Worm (Caenorhabditis elegans) whole organism, L4 larva: Measurements from ENCODE around the gene tbb-2.

Experiments
- D1046.2 ChIP-seq: fragments of 200-800 bp; sonication (Bioruptor generic); IDR thresholded peaks from 2 replicates; pipeline ENCODE4 v1.3.6; 2022; ENCODE audit warnings: missing genetic modification characterization, missing compliant biosample characterization
- F10B5.3 ChIP-seq: sonication (generic microtip); optimal IDR thresholded peaks from 2 replicates; lab custom pipeline; 2016; ENCODE audit warnings: mild to moderate bottlenecking, missing genetic modification characterization, missing compliant biosample characterization
- F44E2.7 ChIP-seq: fragments of 200-800 bp; sonication (Bioruptor generic); IDR thresholded peaks from 2 replicates; pipeline ENCODE4 v2.1.2; 2022; ENCODE audit warnings: missing genetic modification characterization, missing compliant biosample characterization
- F49E8.2 ChIP-seq: sonication (generic microtip); optimal IDR thresholded peaks from 2 replicates; lab custom pipeline; 2016; ENCODE audit warnings: missing compliant biosample characterization, mild to moderate bottlenecking, missing genetic modification characterization, borderline replicate concordance
- T20F7.1 ChIP-seq: fragments of 200-800 bp; sonication (Bioruptor generic); optimal IDR thresholded peaks from 2 replicates; lab custom pipeline; 2018; ENCODE audit warnings: mild to moderate bottlenecking, missing genetic modification characterization, missing compliant biosample characterization
- Y5F2A.4 ChIP-seq: fragments of 200-800 bp; sonication (Bioruptor generic); optimal IDR thresholded peaks from 2 replicates; lab custom pipeline; 2018; ENCODE audit warnings: mild to moderate bottlenecking, missing genetic modification characterization, missing compliant biosample characterization
- arid-1 ChIP-seq: fragments of 200-800 bp; sonication (Bioruptor generic); conservative IDR thresholded peaks from 2 replicates; pipeline ENCODE4 v1.3.6; 2022; ENCODE audit warnings: missing genetic modification reagents, missing genetic modification characterization, missing compliant biosample characterization
- attf-4 ChIP-seq: sonication (generic microtip); optimal IDR thresholded peaks from 3 replicates; lab custom pipeline; 2017; ENCODE audit warnings: missing biosample characterization, missing genetic modification characterization
- ceh-82 ChIP-seq: sonication (generic microtip); optimal IDR thresholded peaks from 2 replicates; lab custom pipeline; 2017; ENCODE audit warnings: missing biosample characterization, missing genetic modification characterization
- daf-12 ChIP-seq: fragments of 150-350 bp; optimal IDR thresholded peaks from 2 replicates; lab custom pipeline; 2014; ENCODE audit warnings: missing biosample characterization, missing genetic modification reagents, missing genetic modification characterization
- daf-16 ChIP-seq, 3 experiments: sonication (generic microtip); optimal IDR thresholded peaks; 2 replicates each; lab custom pipeline; 2016 to 2017; ENCODE audit warnings: missing genetic modification characterization in 3 of 3, missing genetic modification reagents in 3 of 3, mild to moderate bottlenecking in 2 of 3, missing compliant biosample characterization in 2 of 3, missing biosample characterization in 1 of 3, moderate library complexity in 1 of 3
- daf-19 ChIP-seq: fragments of 200-800 bp; sonication (Bioruptor generic); conservative IDR thresholded peaks from 2 replicates; pipeline ENCODE4 v1.3.6; 2022; ENCODE audit warnings: missing genetic modification characterization, missing compliant biosample characterization
- dmd-6 ChIP-seq: fragments of 200-800 bp; sonication (Bioruptor generic); IDR thresholded peaks from 2 replicates; pipeline ENCODE4 v1.3.6; 2022; ENCODE audit warnings: missing genetic modification reagents, missing genetic modification characterization, missing compliant biosample characterization
- dmd-9 ChIP-seq: fragments of 200-800 bp; sonication (Bioruptor generic); IDR thresholded peaks from 2 replicates; pipeline ENCODE4 v1.3.6; 2022; ENCODE audit warnings: missing genetic modification reagents, missing genetic modification characterization, missing compliant biosample characterization
- dpl-1 ChIP-seq: fragments of 150-350 bp; optimal IDR thresholded peaks from 2 replicates; lab custom pipeline; 2014; ENCODE audit warnings: missing biosample characterization, missing genetic modification reagents, missing genetic modification characterization
- duxl-1 ChIP-seq: sonication (generic microtip); optimal IDR thresholded peaks from 2 replicates; lab custom pipeline; 2016; ENCODE audit warnings: mild to moderate bottlenecking, missing genetic modification characterization, moderate library complexity, missing compliant biosample characterization; ENCODE audit not compliant: poor library complexity
- egl-43 ChIP-seq: fragments of 200-800 bp; sonication (Bioruptor generic); IDR thresholded peaks from 2 replicates; pipeline ENCODE4 v1.3.6; 2022; ENCODE audit warnings: missing genetic modification reagents, missing genetic modification characterization, missing compliant biosample characterization
- fos-1 ChIP-seq: fragments of 150-350 bp; optimal IDR thresholded peaks from 2 replicates; lab custom pipeline; 2014; ENCODE audit warnings: missing biosample characterization, missing genetic modification characterization
- hlh-11 ChIP-seq: fragments of 200-800 bp; sonication (Bioruptor generic); optimal IDR thresholded peaks from 2 replicates; lab custom pipeline; 2018; ENCODE audit warnings: mild to moderate bottlenecking, missing genetic modification characterization, missing compliant biosample characterization
- hlh-30 ChIP-seq: sonication (generic microtip); optimal IDR thresholded peaks from 2 replicates; lab custom pipeline; 2017; ENCODE audit warnings: antibody characterized with exemption, mild to moderate bottlenecking, missing genetic modification characterization, missing compliant biosample characterization; ENCODE audit not compliant: insufficient read depth
- hmg-1.1 ChIP-seq: fragments of 200-800 bp; sonication (Bioruptor generic); IDR thresholded peaks from 2 replicates; pipeline ENCODE4 v1.3.6; 2022; ENCODE audit warnings: missing genetic modification reagents, missing genetic modification characterization, missing compliant biosample characterization
- lsy-2 ChIP-seq, 2 experiments: fragments of 150-350 bp in 1 of 2; sonication (generic microtip) in 1 of 2; optimal IDR thresholded peaks; 2 replicates each; lab custom pipeline; 2014 to 2017; ENCODE audit warnings: missing biosample characterization in 2 of 2, missing genetic modification characterization in 2 of 2
- madf-5 ChIP-seq, 2 experiments: fragments of 200-800 bp; sonication (Bioruptor generic); IDR thresholded peaks; 2 replicates each; pipeline ENCODE4 v1.3.6; 2022; ENCODE audit warnings: missing compliant biosample characterization in 2 of 2, missing genetic modification characterization in 2 of 2
- mdl-1 ChIP-seq, 2 experiments: fragments of 150-350 bp in 1 of 2; sonication (generic microtip) in 1 of 2; optimal IDR thresholded peaks; 2 replicates each; lab custom pipeline; 2014 to 2017; ENCODE audit warnings: missing biosample characterization in 2 of 2, missing genetic modification characterization in 2 of 2
- mdt-29 ChIP-seq: fragments of 200-800 bp; sonication (Bioruptor generic); IDR thresholded peaks from 2 replicates; pipeline ENCODE4 v1.3.6; 2022; ENCODE audit warnings: missing genetic modification reagents, missing genetic modification characterization, missing compliant biosample characterization
- mep-1 ChIP-seq: fragments of 150-350 bp; sonication (generic microtip); optimal IDR thresholded peaks from 3 replicates; lab custom pipeline; 2014; ENCODE audit warnings: missing biosample characterization, missing genetic modification characterization
- mes-2 ChIP-seq: sonication (generic microtip); optimal IDR thresholded peaks from 2 replicates; lab custom pipeline; 2016; ENCODE audit warnings: missing genotype, mild to moderate bottlenecking, missing genetic modification characterization, missing compliant biosample characterization; ENCODE audit not compliant: poor library complexity, severe bottlenecking
- mxl-3 ChIP-seq: fragments of 200-800 bp; sonication (Bioruptor generic); optimal IDR thresholded peaks from 2 replicates; lab custom pipeline; 2018; ENCODE audit warnings: mild to moderate bottlenecking, missing genetic modification characterization, missing compliant biosample characterization
- nhr-10 ChIP-seq: fragments of 150-350 bp; optimal IDR thresholded peaks from 2 replicates; lab custom pipeline; 2014; ENCODE audit warnings: missing biosample characterization, missing genetic modification characterization
- nhr-6 ChIP-seq: fragments of 150-350 bp; optimal IDR thresholded peaks from 2 replicates; lab custom pipeline; 2014; ENCODE audit warnings: missing biosample characterization, missing genetic modification characterization
- set-16 ChIP-seq: fragments of 200-800 bp; sonication (Bioruptor generic); IDR thresholded peaks from 2 replicates; pipeline ENCODE4 v1.3.6; 2022; ENCODE audit warnings: missing genetic modification reagents, missing genetic modification characterization, missing compliant biosample characterization
- tra-1 ChIP-seq: fragments of 200-800 bp; sonication (Bioruptor generic); IDR thresholded peaks from 2 replicates; pipeline ENCODE4 v1.3.6; 2022; ENCODE audit warnings: missing genetic modification reagents, missing genetic modification characterization, missing compliant biosample characterization
- unc-130 ChIP-seq: sonication (generic microtip); optimal IDR thresholded peaks from 2 replicates; lab custom pipeline; 2016; ENCODE audit warnings: missing genetic modification reagents, missing genetic modification characterization, missing compliant biosample characterization
- unc-62 ChIP-seq, 3 experiments: fragments of 150-350 bp in 1 of 3; sonication (generic microtip); optimal IDR thresholded peaks in 2 of 3; peaks in 1 of 3; 1 replicate in 1 of 3; 2 replicates in 2 of 3; lab custom pipeline; 2014 to 2017; ENCODE audit warnings: missing biosample characterization in 3 of 3, missing genetic modification characterization in 3 of 3, missing genetic modification reagents in 3 of 3, missing genotype in 1 of 3
- zag-1 ChIP-seq: fragments of 150-350 bp; optimal IDR thresholded peaks from 2 replicates; lab custom pipeline; 2014; ENCODE audit warnings: missing biosample characterization, missing genetic modification characterization
- zfp-2 ChIP-seq: sonication (generic microtip); optimal IDR thresholded peaks from 2 replicates; lab custom pipeline; 2016; ENCODE audit warnings: mild to moderate bottlenecking, missing genetic modification characterization, missing compliant biosample characterization

The tbb-2 gene

ce11 chrIII:4037332-4037731, 19.9 kb upstream of the tbb-2 start:
- peak; percentile 42 for TF ChIP-seq nhr-6 (tag; lab: Kevin White, UChicago)
- TF ChIP-seq egl-43 (GFP tag; lab: Robert Waterston, UW), result 0 out of 2 replicates have a peak, but pooled peaks have one; percentile 62
- 0 out of 2 replicates have a peak, but pooled peaks have one; percentile 25 for TF ChIP-seq tra-1 (GFP tag; lab: Robert Waterston, UW)
- peak; percentile 64 for TF ChIP-seq hlh-11 (tag; lab: Kevin White, UChicago)
- TF ChIP-seq mdt-29 (GFP tag; lab: Robert Waterston, UW), result no peak
- TF ChIP-seq D1046.2, result no peak
- peak; percentile 29 for TF ChIP-seq mep-1 (tag; lab: Kevin White, UChicago)
- no peak for TF ChIP-seq F49E8.2
- peak in 1 of 2 experiments; percentile 40 for TF ChIP-seq lsy-2 (tag; optimal IDR thresholded peaks at IDR 0.05; lab: Kevin White, UChicago)
- no peak for TF ChIP-seq madf-5 (GFP tag; IDR thresholded peaks at IDR 0.05; lab: Robert Waterston, UW)
- TF ChIP-seq daf-16 (GFP tag; optimal IDR thresholded peaks at IDR 0.05; lab: Kevin White, UChicago), result no peak
- no peak for TF ChIP-seq daf-16 (tag; optimal IDR thresholded peaks at IDR 0.05; lab: Kevin White, UChicago)
- peak; percentile 19 for TF ChIP-seq mxl-3
- no peak for TF ChIP-seq daf-19 (GFP tag; lab: Robert Waterston, UW)
- no peak for TF ChIP-seq Y5F2A.4 (GFP tag; lab: Kevin White, UChicago)
- TF ChIP-seq zag-1, result no peak
- no peak for TF ChIP-seq mdl-1 (tag; optimal IDR thresholded peaks at IDR 0.05; lab: Kevin White, UChicago)
- no peak for TF ChIP-seq attf-4 (tag; lab: Kevin White, UChicago)
- peak; percentile 4 for TF ChIP-seq dpl-1 (GFP tag; lab: Kevin White, UChicago)
- 0 out of 2 replicates have a peak, but pooled peaks have one; percentile 11 for TF ChIP-seq F44E2.7 (GFP tag; lab: Robert Waterston, UW)
- TF ChIP-seq fos-1 (tag; lab: Kevin White, UChicago), result no peak
- peak; percentile 84 for TF ChIP-seq set-16 (GFP tag; lab: Robert Waterston, UW)
- TF ChIP-seq mes-2 (tag; lab: Kevin White, UChicago), result peak; percentile 40
- 0 out of 2 replicates have a peak, but pooled peaks have one; percentile 31 for TF ChIP-seq arid-1 (GFP tag; lab: Robert Waterston, UW)
- no peak for TF ChIP-seq daf-12 (tag; lab: Kevin White, UChicago)
- no peak for TF ChIP-seq unc-130 (GFP tag; lab: Kevin White, UChicago)
- TF ChIP-seq hlh-30 (tag; lab: Kevin White, UChicago), result peak; percentile 6
- 0 out of 2 replicates have a peak, but pooled peaks have one; percentile 10 for TF ChIP-seq dmd-6 (GFP tag; lab: Robert Waterston, UW)
- no peak for TF ChIP-seq F10B5.3 (tag; lab: Kevin White, UChicago)
- TF ChIP-seq T20F7.1 (GFP tag; lab: Kevin White, UChicago), result no peak
- 0 out of 2 replicates have a peak, but pooled peaks have one; percentile 52 for TF ChIP-seq hmg-1.1 (GFP tag; lab: Robert Waterston, UW)

DNA sequence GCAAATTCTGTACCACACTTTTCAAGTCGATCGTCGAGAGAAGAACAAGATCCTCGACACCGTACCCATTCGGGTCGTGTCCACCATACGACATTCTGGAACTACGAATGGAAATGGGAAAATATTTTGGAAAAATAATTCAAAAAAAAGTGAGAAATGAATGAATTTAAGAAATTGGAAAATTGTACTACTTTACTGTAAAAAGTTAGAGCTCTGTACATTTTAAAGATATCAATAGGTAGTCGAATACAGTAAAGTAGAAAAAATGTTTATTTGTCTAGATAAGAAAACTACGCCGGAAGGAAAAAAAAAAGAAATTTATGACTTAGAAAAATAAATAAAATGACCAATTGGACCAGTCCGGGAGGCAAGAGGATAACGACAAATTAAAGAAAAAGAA, 19.3 kb upstream of the tbb-2 start, which contains the start of gene hum-5:
TSS of gene hum-5 (minus strand) at position 101 of the 400 bp plus-strand sequence.
- no peak for TF ChIP-seq dmd-9 (GFP tag; lab: Robert Waterston, UW)
- TF ChIP-seq, all 104 proteins: peak for 0

DNA sequence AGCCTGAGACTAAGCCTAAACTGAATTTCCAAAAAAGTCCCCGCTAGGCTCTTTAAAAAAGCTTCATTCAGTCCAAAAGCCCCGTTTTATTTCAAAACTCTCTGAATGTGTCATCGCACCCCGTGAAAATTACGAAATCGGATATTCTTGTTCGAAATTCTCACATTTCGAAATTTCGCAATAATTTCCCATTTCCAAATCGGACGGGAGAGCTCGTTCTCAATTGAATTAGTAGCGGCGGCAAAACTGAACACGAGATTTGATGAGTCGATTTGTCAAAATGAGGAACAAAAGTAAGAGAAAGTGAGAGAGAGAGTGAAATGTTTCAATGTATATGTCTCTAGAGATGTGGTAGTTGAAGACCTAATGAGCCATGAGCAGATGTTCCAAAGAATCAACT, 17.6 kb upstream of the tbb-2 start:
- TF ChIP-seq ceh-82, result no peak
- TF ChIP-seq zfp-2 (tag; lab: Kevin White, UChicago), result no peak
- no peak for TF ChIP-seq F49E8.2
- peak in 1 of 2 experiments; percentile 23 for TF ChIP-seq lsy-2 (tag; optimal IDR thresholded peaks at IDR 0.05; lab: Kevin White, UChicago)
- TF ChIP-seq duxl-1 (tag; lab: Kevin White, UChicago), result no peak
- no peak for TF ChIP-seq nhr-10
- TF ChIP-seq unc-62 (GFP tag; optimal IDR thresholded peaks at IDR 0.05 in 1 of 2; lab: Kevin White, UChicago), result no peak
- no peak for TF ChIP-seq unc-62 (tag; optimal IDR thresholded peaks at IDR 0.05; lab: Kevin White, UChicago)
